Fruit fly (Drosophila melanogaster): ENCODE measurements around the gene hiw.

DNA sequence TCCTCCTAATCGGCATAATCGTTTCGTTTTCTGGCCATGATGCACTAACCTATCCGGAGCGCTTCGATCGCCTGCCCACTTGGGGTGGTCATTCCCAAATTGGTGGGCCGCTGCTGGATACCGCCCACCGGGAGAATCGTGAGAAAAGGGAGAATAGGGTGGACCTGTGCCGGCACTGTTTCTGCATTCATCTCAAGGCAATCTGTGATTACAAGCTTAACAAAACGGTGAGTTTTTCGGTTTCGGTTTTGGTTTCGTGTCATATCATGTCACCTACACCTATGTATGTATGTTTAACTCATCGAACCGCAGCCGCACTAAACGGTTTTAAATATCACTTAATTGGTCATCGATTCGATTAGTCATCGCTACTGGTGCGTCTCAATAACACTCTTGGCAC, 38.5 kb downstream of the hiw start:
- TF ChIP-seq pan (optimal IDR thresholded peaks at IDR 0.05) (no peak), Dll (optimal IDR thresholded peaks at IDR 0.05) (no peak), EcR (GFP tag; optimal IDR thresholded peaks at IDR 0.05) (no peak), psq (optimal IDR thresholded peaks at IDR 0.05) (no peak), CG8478 (optimal IDR thresholded peaks at IDR 0.05) (no peak), usp (GFP tag; optimal IDR thresholded peaks at IDR 0.05) (no peak)

Measured in whole organism.